Worm (Caenorhabditis elegans) whole organism, midembryonic: ENCODE results near the gene lit-1.

Experiments
- T22C8.4 ChIP-seq: fragments of 200-800 bp; sonication (Bioruptor generic); IDR thresholded peaks from 2 replicates; pipeline ENCODE4 v1.3.6; 2022; ENCODE audit warnings: missing genetic modification characterization, missing compliant biosample characterization
- cog-1 ChIP-seq: sonication (generic microtip); optimal IDR thresholded peaks from 2 replicates; lab custom pipeline; 2016; ENCODE audit warnings: missing genetic modification characterization, missing compliant biosample characterization
- flt-1 ChIP-seq: fragments of 200-800 bp; sonication (Bioruptor generic); IDR thresholded peaks from 2 replicates; pipeline ENCODE4 v1.3.6; 2022; ENCODE audit warnings: missing genetic modification characterization, missing compliant biosample characterization
- klf-2 ChIP-seq: fragments of 200-800 bp; sonication (Bioruptor generic); conservative IDR thresholded peaks from 2 replicates; pipeline ENCODE4 v1.3.6; 2022; ENCODE audit warnings: missing genetic modification reagents, missing genetic modification characterization, missing compliant biosample characterization
- med-1 ChIP-seq: sonication (generic microtip); optimal IDR thresholded peaks from 2 replicates; lab custom pipeline; 2017; ENCODE audit warnings: missing genetic modification characterization, mild to moderate bottlenecking, missing compliant biosample characterization, antibody characterized with exemption, missing genetic modification reagents; ENCODE audit not compliant: insufficient read depth
- ref-1 ChIP-seq: fragments of 200-800 bp; sonication (Bioruptor generic); conservative IDR thresholded peaks from 2 replicates; pipeline ENCODE4 v1.3.6; 2022; ENCODE audit warnings: missing genetic modification reagents, missing genetic modification characterization, missing compliant biosample characterization
- tab-1 ChIP-seq: fragments of 200-800 bp; sonication (Bioruptor generic); IDR thresholded peaks from 2 replicates; pipeline ENCODE4 v1.3.6; 2022; ENCODE audit warnings: missing genetic modification characterization, missing compliant biosample characterization
- ztf-23 ChIP-seq: fragments of 200-800 bp; sonication (Bioruptor generic); IDR thresholded peaks from 2 replicates; pipeline ENCODE4 v1.3.6; 2022; ENCODE audit warnings: missing genetic modification reagents, missing genetic modification characterization, missing compliant biosample characterization
- ztf-29 ChIP-seq: fragments of 200-800 bp; sonication (Bioruptor generic); IDR thresholded peaks from 2 replicates; pipeline ENCODE4 v1.3.6; 2022; ENCODE audit warnings: missing genetic modification reagents, missing genetic modification characterization, missing compliant biosample characterization

lit-1 gene

DNA sequence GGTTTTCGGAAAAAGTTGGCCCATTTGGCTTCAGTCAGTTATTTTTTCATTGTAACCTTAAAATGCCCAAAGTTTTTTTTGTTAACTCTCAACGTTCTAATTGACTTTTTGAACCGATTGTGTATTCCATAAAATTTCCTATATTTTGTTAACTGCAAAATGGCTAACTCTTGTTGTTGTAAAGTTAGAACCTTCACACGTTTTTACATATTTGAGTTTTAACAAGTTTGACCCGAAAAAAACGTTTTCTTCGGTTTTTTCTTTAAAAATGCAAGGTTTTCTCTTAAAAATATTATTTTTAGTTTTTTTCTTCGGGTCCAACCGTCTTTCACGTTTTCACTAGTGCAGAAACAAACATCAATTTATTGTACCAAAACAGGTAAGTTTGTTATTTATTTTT is at the start of gene lit-1:
lit-1 (plus strand) TSS at position 301 of the 400 bp plus-strand sequence.
- TF ChIP-seq flt-1 (GFP tag; lab: Robert Waterston, UW) (no peak), cog-1 (tag; lab: Kevin White, UChicago) (no peak)

DNA sequence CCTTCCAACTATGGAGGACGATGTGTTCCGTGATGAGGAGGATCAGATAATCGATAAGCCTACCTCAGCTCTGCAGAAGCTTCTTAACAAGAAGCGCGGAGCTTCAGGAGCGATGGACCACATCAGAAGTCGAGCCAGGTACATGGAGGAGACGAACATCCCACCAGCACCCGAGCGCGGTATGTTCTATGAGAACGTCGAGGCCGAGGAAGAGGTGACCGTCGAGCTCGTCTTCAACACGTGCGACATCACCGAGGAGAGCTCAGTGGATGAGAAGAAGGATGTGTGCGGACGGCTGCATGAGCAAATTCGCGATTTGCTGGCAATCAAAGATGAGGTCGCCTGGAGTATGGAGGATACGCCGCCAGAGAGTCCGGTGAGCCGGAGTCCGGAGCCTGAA is 49.8 kb upstream of the lit-1 start:
- TF ChIP-seq flt-1 (GFP tag; lab: Robert Waterston, UW) (no peak), ztf-29 (GFP tag; lab: Robert Waterston, UW) (no peak), T22C8.4 (no peak), ztf-23 (no peak), cog-1 (tag; lab: Kevin White, UChicago) (no peak)

DNA sequence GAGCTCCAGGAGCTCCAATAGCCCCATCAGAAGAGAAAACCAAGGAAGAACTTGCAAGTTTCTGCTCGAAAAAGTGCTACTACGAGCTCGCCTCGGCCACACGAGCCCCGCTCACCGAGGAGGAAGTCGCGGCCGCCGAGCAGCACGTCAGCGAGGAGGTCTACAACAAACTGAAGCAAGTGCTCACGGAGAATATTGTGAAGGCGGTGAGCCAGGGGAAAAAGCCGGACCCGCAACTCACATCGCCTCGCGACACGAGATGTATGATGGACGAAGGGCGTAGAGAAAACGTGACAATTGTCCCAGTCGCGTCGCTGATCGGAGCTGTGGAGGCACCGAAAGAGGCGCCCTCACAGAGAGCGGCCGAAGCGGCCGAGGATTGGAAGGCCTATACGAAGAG is 49.1 kb upstream of the lit-1 start:
- no peak for TF ChIP-seq cog-1 (tag; lab: Kevin White, UChicago)
- no peak for TF ChIP-seq ref-1
- no peak for TF ChIP-seq med-1
- no peak for TF ChIP-seq flt-1 (GFP tag; lab: Robert Waterston, UW)
- TF ChIP-seq ztf-29 (GFP tag; lab: Robert Waterston, UW), result no peak
- no peak for TF ChIP-seq ztf-23
- TF ChIP-seq klf-2, result no peak
- TF ChIP-seq T22C8.4, result no peak
- no peak for TF ChIP-seq tab-1 (GFP tag; lab: Robert Waterston, UW)

DNA sequence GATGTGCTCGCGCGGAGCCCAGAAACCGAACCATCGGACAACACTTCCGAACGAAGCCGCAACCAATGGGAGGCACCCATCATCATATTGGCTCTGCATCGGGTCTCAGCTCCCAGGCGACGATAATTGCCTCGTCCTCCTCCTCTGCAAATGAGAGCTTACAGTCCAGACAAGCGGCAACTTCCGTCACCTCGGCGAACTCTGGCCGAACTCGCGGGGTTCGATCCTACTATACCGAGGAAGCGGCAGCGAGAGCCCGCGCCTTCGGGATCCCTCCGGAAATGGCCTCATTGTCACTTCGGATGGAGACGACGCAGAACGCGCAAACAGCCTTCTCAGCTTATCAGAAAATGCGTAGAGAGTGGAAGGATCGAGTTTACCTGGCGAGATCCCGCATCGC is 46.8 kb upstream of the lit-1 start:
- no peak for TF ChIP-seq tab-1 (GFP tag; lab: Robert Waterston, UW)
- no peak for TF ChIP-seq klf-2
- TF ChIP-seq flt-1 (GFP tag; lab: Robert Waterston, UW), result no peak
- TF ChIP-seq ztf-29 (GFP tag; lab: Robert Waterston, UW), result no peak
- no peak for TF ChIP-seq cog-1 (tag; lab: Kevin White, UChicago)
- no peak for TF ChIP-seq T22C8.4
- no peak for TF ChIP-seq ref-1
- TF ChIP-seq ztf-23, result no peak
- no peak for TF ChIP-seq med-1

DNA sequence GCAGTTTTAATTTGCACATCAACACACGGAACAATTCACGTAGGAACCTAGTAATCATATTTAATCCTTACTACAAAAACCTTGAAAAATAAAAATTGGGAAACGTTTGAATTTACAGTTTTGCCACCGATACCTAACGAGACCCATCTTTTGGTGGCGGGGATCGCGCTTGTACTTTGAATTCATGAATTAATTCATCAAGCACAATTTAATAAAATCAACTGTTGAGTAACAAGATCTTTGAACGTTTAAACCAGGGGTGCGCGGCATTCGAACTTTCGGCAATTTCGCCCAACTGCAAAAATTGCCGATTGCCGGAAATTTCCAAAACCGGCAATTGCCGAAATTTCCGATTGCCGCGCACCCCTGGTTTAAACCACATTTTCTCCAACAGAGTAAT is 45.1 kb upstream of the lit-1 start:
- TF ChIP-seq tab-1 (GFP tag; lab: Robert Waterston, UW), result no peak
- no peak for TF ChIP-seq ztf-29 (GFP tag; lab: Robert Waterston, UW)
- TF ChIP-seq cog-1 (tag; lab: Kevin White, UChicago), result no peak
- no peak for TF ChIP-seq T22C8.4
- no peak for TF ChIP-seq klf-2
- no peak for TF ChIP-seq flt-1 (GFP tag; lab: Robert Waterston, UW)
- TF ChIP-seq ztf-23, result no peak
- no peak for TF ChIP-seq ref-1
- TF ChIP-seq med-1, result no peak

DNA sequence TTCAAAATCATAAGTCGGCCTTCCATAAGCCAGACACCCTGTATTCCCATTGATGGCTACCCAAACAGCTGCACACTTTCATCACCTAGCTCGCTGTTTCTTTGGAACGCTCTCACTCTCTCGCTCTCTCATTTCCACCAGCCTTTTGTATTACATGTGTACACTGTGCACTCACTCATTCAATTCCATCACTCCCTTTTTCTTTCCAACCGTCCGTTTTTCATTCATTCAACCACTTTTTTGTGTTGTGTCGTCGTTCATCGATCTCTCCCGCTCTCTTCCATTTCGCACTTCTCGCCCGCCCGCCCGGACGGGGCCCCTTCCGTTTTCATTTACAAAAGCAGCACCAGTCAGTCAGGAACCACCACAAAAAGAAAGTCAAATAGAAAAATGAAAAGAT is 43.8 kb upstream of the lit-1 start:
- TF ChIP-seq T22C8.4 (no peak), klf-2 (no peak), ztf-23 (no peak), tab-1 (GFP tag; lab: Robert Waterston, UW) (no peak), ref-1 (no peak), ztf-29 (GFP tag; lab: Robert Waterston, UW) (no peak), flt-1 (GFP tag; lab: Robert Waterston, UW) (no peak), cog-1 (tag; lab: Kevin White, UChicago) (no peak), med-1 (no peak)

DNA sequence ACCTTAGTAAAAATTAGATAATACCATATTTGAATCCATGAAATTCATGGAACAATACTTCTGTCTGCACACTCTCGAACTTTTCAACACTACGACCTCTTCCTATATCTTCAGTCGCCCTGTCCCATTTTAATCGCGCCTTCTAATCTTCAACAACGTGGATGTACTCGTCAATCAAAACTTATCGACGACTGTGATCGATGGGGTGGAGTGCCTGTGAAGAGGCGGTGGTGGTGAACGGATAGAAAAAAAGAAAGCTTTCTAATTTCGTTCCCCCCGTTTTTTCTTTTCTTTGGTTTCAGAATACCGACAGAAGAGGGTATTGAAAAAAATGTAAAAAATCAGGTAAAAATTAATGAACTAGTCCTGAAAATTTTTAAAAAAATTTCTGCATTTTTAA is 42.8 kb upstream of the lit-1 start:
- TF ChIP-seq T22C8.4 (no peak), klf-2 (no peak), flt-1 (GFP tag; lab: Robert Waterston, UW) (no peak), ztf-23 (no peak), ref-1 (no peak), med-1 (no peak), tab-1 (GFP tag; lab: Robert Waterston, UW) (no peak), ztf-29 (GFP tag; lab: Robert Waterston, UW) (no peak), cog-1 (tag; lab: Kevin White, UChicago) (no peak)

DNA sequence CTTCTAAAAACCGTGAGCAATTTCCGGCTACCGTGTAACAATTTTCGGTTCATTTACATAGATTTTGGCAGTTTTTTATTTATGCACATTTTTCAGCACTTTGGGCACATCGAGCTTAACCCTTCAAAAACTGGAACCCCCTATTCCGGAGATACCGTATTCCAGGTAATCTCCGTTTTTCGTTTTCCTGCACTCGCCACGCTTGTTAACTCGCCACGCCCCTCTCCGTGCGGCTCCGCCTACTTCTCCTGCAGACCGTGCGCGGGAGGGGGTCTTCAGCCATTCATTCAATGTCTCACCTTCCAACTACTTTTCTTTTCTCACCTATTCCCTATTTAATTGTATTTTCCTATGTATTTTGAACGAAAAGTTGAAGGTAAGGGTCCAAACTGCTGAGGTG is 41.7 kb upstream of the lit-1 start:
- TF ChIP-seq flt-1 (GFP tag; lab: Robert Waterston, UW) (0 out of 2 replicates have a peak, but pooled peaks have one; percentile 58), cog-1 (tag; lab: Kevin White, UChicago) (no peak)

DNA sequence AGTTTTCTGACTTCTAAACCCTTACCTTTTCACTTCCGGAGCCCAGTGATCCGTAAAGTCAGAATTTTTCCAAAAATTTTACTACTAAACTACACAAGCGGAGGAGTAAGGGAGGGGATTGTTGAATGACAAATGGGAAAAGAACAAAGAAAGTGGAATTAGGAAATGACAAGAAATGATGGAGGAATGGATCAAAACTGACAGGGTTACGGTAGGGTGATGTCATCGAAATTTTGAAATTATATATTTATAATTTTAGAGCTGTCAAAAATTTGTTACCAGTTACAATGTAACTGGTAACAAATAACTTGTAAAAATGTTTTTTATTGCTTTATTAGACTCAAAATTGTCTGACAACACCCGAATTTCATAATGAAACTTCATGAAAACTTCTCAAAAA is 35.4 kb upstream of the lit-1 start:
- no peak for TF ChIP-seq flt-1 (GFP tag; lab: Robert Waterston, UW)
- TF ChIP-seq klf-2, result no peak
- no peak for TF ChIP-seq cog-1 (tag; lab: Kevin White, UChicago)
- no peak for TF ChIP-seq T22C8.4

DNA sequence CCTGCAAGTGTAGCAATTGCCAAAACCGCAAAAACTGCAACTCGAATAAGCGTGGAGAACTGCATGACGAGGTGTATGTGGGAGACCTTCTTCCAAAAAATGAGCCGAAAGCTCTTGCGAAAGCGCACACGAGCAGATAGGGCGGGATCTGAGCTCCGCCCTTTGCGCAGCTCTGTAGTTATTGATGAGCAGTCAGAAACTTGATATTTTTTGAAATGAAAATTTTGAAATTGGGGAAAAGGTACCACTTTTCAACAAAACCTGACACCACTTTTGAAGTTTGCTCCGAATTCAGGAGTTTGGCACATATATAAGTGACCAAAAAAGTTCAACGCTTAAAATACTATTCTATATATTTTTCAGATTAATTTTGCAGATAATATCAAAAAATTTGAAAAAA is 34.1 kb upstream of the lit-1 start, which contains the start of gene flp-15:
flp-15 (minus strand) TSS at position 101 of the 400 bp plus-strand sequence.
- TF ChIP-seq ztf-29 (GFP tag; lab: Robert Waterston, UW) (no peak), flt-1 (GFP tag; lab: Robert Waterston, UW) (no peak), ztf-23 (no peak), ref-1 (no peak)

DNA sequence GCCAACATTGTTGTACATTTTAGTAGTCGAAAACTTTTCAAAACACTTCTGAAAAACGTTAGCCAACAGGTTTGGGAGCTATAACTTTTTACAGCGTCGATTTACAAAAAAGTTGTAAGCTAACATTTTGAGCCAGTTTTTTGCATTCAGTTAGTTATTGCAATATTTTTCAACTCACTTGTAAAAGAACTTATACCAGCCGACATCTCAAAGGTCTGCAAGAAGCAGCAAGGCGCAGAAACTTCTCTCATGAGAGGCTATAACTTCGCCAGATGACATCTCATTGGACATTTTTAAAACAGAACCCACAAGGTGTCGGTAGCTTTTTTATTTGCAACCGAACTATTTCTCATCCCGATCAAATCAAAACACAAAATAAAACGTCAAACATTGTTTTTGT is 32.3 kb upstream of the lit-1 start:
- TF ChIP-seq med-1 (no peak), flt-1 (GFP tag; lab: Robert Waterston, UW) (no peak), tab-1 (GFP tag; lab: Robert Waterston, UW) (no peak), klf-2 (no peak), ztf-23 (no peak), ref-1 (no peak), T22C8.4 (no peak), cog-1 (tag; lab: Kevin White, UChicago) (no peak), ztf-29 (GFP tag; lab: Robert Waterston, UW) (no peak)
